Fruit fly (Drosophila melanogaster) whole organism, embryonic: ENCODE results near the gene PH4alphaNE3.

Experiments used
- Aef1 ChIP-seq: fragments of 200-800 bp; sonication (Bioruptor generic); IDR thresholded peaks from 3 replicates; pipeline ENCODE4 v1.3.6; 2022; ENCODE audit warnings: missing biosample characterization, missing genetic modification characterization
- Antp ChIP-seq: fragments of 200-800 bp; sonication (Bioruptor generic); optimal IDR thresholded peaks from 3 replicates; lab custom pipeline; 2016; ENCODE audit warnings: missing biosample characterization, missing genetic modification characterization
- Asciz ChIP-seq: fragments of 200-800 bp; sonication (Bioruptor generic); optimal IDR thresholded peaks from 2 replicates; lab custom pipeline; 2017; ENCODE audit warnings: missing biosample characterization, mild to moderate bottlenecking, missing genetic modification characterization, missing genetic modification reagents
- BtbVII ChIP-seq: fragments of 200-800 bp; sonication (Bioruptor generic); optimal IDR thresholded peaks from 3 replicates; lab custom pipeline; 2017; ENCODE audit warnings: missing biosample characterization, mild to moderate bottlenecking, missing genetic modification characterization
- CG10209 ChIP-seq: fragments of 200-800 bp; sonication (Bioruptor generic); optimal IDR thresholded peaks from 3 replicates; lab custom pipeline; 2017; ENCODE audit warnings: missing biosample characterization, mild to moderate bottlenecking, missing genetic modification characterization, missing genetic modification reagents
- CG10565 ChIP-seq: fragments of 200-800 bp; sonication (Bioruptor generic); optimal IDR thresholded peaks from 3 replicates; lab custom pipeline; 2016; ENCODE audit warnings: missing biosample characterization, mild to moderate bottlenecking, missing genetic modification characterization
- CG12391 ChIP-seq: fragments of 200-800 bp; sonication (Bioruptor generic); optimal IDR thresholded peaks from 3 replicates; lab custom pipeline; 2018; ENCODE audit warnings: missing biosample characterization, mild to moderate bottlenecking, missing genetic modification characterization, moderate library complexity
- CG12744 ChIP-seq: fragments of 200-800 bp; sonication (Bioruptor generic); optimal IDR thresholded peaks from 2 replicates; lab custom pipeline; 2016; ENCODE audit warnings: missing biosample characterization, missing genetic modification characterization
- CG14667 ChIP-seq: fragments of 200-800 bp; sonication (Bioruptor generic); IDR thresholded peaks from 2 replicates; pipeline ENCODE4 v1.3.6; 2022; ENCODE audit warnings: missing biosample characterization, missing genetic modification characterization
- CG17361 ChIP-seq: fragments of 200-800 bp; sonication (Bioruptor generic); IDR thresholded peaks from 3 replicates; pipeline ENCODE4 v1.3.6; 2022; ENCODE audit warnings: missing biosample characterization, missing genetic modification characterization
- CG18599 ChIP-seq: fragments of 200-800 bp; sonication (Bioruptor generic); optimal IDR thresholded peaks from 3 replicates; lab custom pipeline; 2017; ENCODE audit warnings: missing biosample characterization, missing genetic modification characterization, mild to moderate bottlenecking, moderate library complexity, missing genetic modification reagents
- CG33557 ChIP-seq: fragments of 200-800 bp; sonication (Bioruptor generic); optimal IDR thresholded peaks from 2 replicates; lab custom pipeline; 2019; ENCODE audit warnings: missing biosample characterization, mild to moderate bottlenecking, missing genetic modification characterization, moderate library complexity
- CG6272 ChIP-seq: fragments of 200-800 bp; sonication (Bioruptor generic); IDR thresholded peaks from 2 replicates; pipeline ENCODE4 v1.3.6; 2022; ENCODE audit warnings: missing biosample characterization, missing genetic modification characterization
- CG6654 ChIP-seq: fragments of 200-800 bp; sonication (Bioruptor generic); optimal IDR thresholded peaks from 2 replicates; lab custom pipeline; 2017; ENCODE audit warnings: missing biosample characterization, mild to moderate bottlenecking, missing genetic modification characterization
- CG6765 ChIP-seq: fragments of 200-800 bp; sonication (Bioruptor generic); optimal IDR thresholded peaks from 3 replicates; lab custom pipeline; 2017; ENCODE audit warnings: missing biosample characterization, mild to moderate bottlenecking, missing genetic modification characterization
- CG6813 ChIP-seq: fragments of 200-800 bp; sonication (Bioruptor generic); optimal IDR thresholded peaks from 2 replicates; lab custom pipeline; 2017; ENCODE audit warnings: missing biosample characterization, missing genetic modification characterization, mild to moderate bottlenecking, moderate library complexity, missing genetic modification reagents
- Deaf1 ChIP-seq: fragments of 200-800 bp; optimal IDR thresholded peaks from 3 replicates; lab custom pipeline; 2019; ENCODE audit warnings: missing biosample characterization, mild to moderate bottlenecking, missing genetic modification characterization, moderate library complexity
- E2f1 ChIP-seq: fragments of 200-800 bp; sonication (Bioruptor generic); IDR thresholded peaks from 2 replicates; pipeline ENCODE4 v1.3.6; 2022; ENCODE audit warnings: missing biosample characterization, missing genetic modification characterization
- Eip74EF ChIP-seq, 2 experiments: fragments of 200-800 bp in 1 of 2; fragments of >200 bp in 1 of 2; sonication (Bioruptor generic) in 1 of 2; optimal IDR thresholded peaks; 2 replicates each; lab custom pipeline; 2017 to 2019; ENCODE audit warnings: missing biosample characterization in 2 of 2, missing genetic modification characterization in 2 of 2, mild to moderate bottlenecking in 1 of 2, moderate library complexity in 1 of 2
- HLH4C ChIP-seq: fragments of 200-800 bp; sonication (Bioruptor generic); IDR thresholded peaks from 3 replicates; pipeline ENCODE4 v1.3.6; 2022; ENCODE audit warnings: missing biosample characterization, missing genetic modification characterization; ENCODE audit not compliant: partially characterized antibody
- Hmx ChIP-seq: fragments of 200-800 bp; sonication (Bioruptor generic); optimal IDR thresholded peaks from 2 replicates; lab custom pipeline; 2016; ENCODE audit warnings: missing biosample characterization, missing genetic modification characterization
- MBD-R2 ChIP-seq: fragments of 200-800 bp; sonication (Bioruptor generic); IDR thresholded peaks from 2 replicates; pipeline ENCODE4 v1.3.6; 2022; ENCODE audit warnings: missing biosample characterization, missing genetic modification characterization
- NfI ChIP-seq: fragments of 200-800 bp; sonication (Bioruptor generic); optimal IDR thresholded peaks from 3 replicates; lab custom pipeline; 2018; ENCODE audit warnings: missing biosample characterization, mild to moderate bottlenecking, missing genetic modification characterization, moderate library complexity
- Ptx1 ChIP-seq: fragments of 200-800 bp; sonication (Bioruptor generic); IDR thresholded peaks from 2 replicates; pipeline ENCODE4 v1.3.6; 2022; ENCODE audit warnings: missing biosample characterization, missing genetic modification characterization
- Ravus ChIP-seq: fragments of 200-800 bp; sonication (Bioruptor generic); IDR thresholded peaks from 2 replicates; pipeline ENCODE4 v1.3.6; 2022; ENCODE audit warnings: missing biosample characterization, missing genetic modification characterization
- Usf ChIP-seq: fragments of 200-800 bp; sonication (Bioruptor generic); optimal IDR thresholded peaks from 2 replicates; lab custom pipeline; 2017; ENCODE audit warnings: missing genotype, missing biosample characterization, missing genetic modification characterization
- YL-1 ChIP-seq: fragments of 200-800 bp; sonication (Bioruptor generic); optimal IDR thresholded peaks from 3 replicates; lab custom pipeline; 2017; ENCODE audit warnings: missing biosample characterization, mild to moderate bottlenecking, missing genetic modification characterization
- ash1 ChIP-seq: fragments of 200-800 bp; sonication (Bioruptor generic); optimal IDR thresholded peaks from 2 replicates; lab custom pipeline; 2018; ENCODE audit warnings: missing biosample characterization, mild to moderate bottlenecking, missing genetic modification characterization
- br ChIP-seq: fragments of >200 bp; optimal IDR thresholded peaks from 2 replicates; lab custom pipeline; 2017
- bsh ChIP-seq, 2 experiments: fragments of 200-800 bp; sonication (Bioruptor generic); optimal IDR thresholded peaks; 2 replicates each; lab custom pipeline; 2017 to 2018; ENCODE audit warnings: mild to moderate bottlenecking in 2 of 2, missing biosample characterization in 2 of 2, missing genetic modification characterization in 2 of 2, moderate library complexity in 1 of 2
- cas ChIP-seq: fragments of 200-800 bp; sonication (Bioruptor generic); IDR thresholded peaks from 2 replicates; pipeline ENCODE4 v1.3.6; 2022; ENCODE audit warnings: missing biosample characterization, missing genetic modification characterization
- crp ChIP-seq, 2 experiments: fragments of 200-800 bp; sonication (Bioruptor generic); optimal IDR thresholded peaks; 2 replicates in 1 of 2; 3 replicates in 1 of 2; lab custom pipeline; 2017; ENCODE audit warnings: missing biosample characterization in 2 of 2, missing genetic modification characterization in 2 of 2, mild to moderate bottlenecking in 1 of 2, moderate library complexity in 1 of 2
- da ChIP-seq: fragments of 200-800 bp; sonication (Bioruptor generic); optimal IDR thresholded peaks from 2 replicates; lab custom pipeline; 2016; ENCODE audit warnings: missing biosample characterization, missing genetic modification characterization
- esg ChIP-seq: fragments of 200-800 bp; sonication (Bioruptor generic); conservative IDR thresholded peaks from 2 replicates; pipeline ENCODE4 v1.3.6; 2022; ENCODE audit warnings: missing biosample characterization, missing genetic modification characterization
- fu2 ChIP-seq: fragments of 200-800 bp; sonication (Bioruptor generic); optimal IDR thresholded peaks from 2 replicates; lab custom pipeline; 2016; ENCODE audit warnings: missing biosample characterization, missing genetic modification characterization
- gcm ChIP-seq: fragments of 200-800 bp; sonication (Bioruptor generic); optimal IDR thresholded peaks from 2 replicates; lab custom pipeline; 2019; ENCODE audit warnings: missing biosample characterization, mild to moderate bottlenecking, missing genetic modification characterization, moderate library complexity
- jigr1 ChIP-seq: fragments of 200-800 bp; sonication (Bioruptor generic); IDR thresholded peaks from 3 replicates; pipeline ENCODE4 v1.3.6; 2022; ENCODE audit warnings: missing biosample characterization, missing genetic modification characterization
- lab ChIP-seq: fragments of 200-800 bp; sonication (Bioruptor generic); optimal IDR thresholded peaks from 3 replicates; lab custom pipeline; 2017; ENCODE audit warnings: missing biosample characterization, missing genetic modification characterization, mild to moderate bottlenecking, moderate library complexity, missing genetic modification reagents
- lola ChIP-seq, 3 experiments: fragments of >200 bp in 2 of 3; fragments of 200-800 bp in 1 of 3; sonication (Bioruptor generic) in 1 of 3; optimal IDR thresholded peaks; 2 replicates each; lab custom pipeline; 2017 to 2019; ENCODE audit warnings: missing biosample characterization in 3 of 3, missing genetic modification characterization in 3 of 3, mild to moderate bottlenecking in 1 of 3, moderate library complexity in 1 of 3
- oc ChIP-seq: fragments of 200-800 bp; sonication (Bioruptor generic); optimal IDR thresholded peaks from 2 replicates; lab custom pipeline; 2018; ENCODE audit warnings: missing biosample characterization, mild to moderate bottlenecking, missing genetic modification characterization, moderate library complexity
- org-1 ChIP-seq: fragments of 200-800 bp; sonication (Bioruptor generic); optimal IDR thresholded peaks from 2 replicates; lab custom pipeline; 2017; ENCODE audit warnings: missing biosample characterization, missing genetic modification characterization
- pfk ChIP-seq: fragments of 200-800 bp; sonication (Bioruptor generic); optimal IDR thresholded peaks from 2 replicates; lab custom pipeline; 2018; ENCODE audit warnings: missing biosample characterization, mild to moderate bottlenecking, missing genetic modification characterization, moderate library complexity
- sr ChIP-seq: fragments of 200-800 bp; sonication (Bioruptor generic); IDR thresholded peaks from 3 replicates; pipeline ENCODE4 v1.3.6; 2022; ENCODE audit warnings: missing biosample characterization, missing genetic modification characterization
- tin ChIP-seq: fragments of 200-800 bp; sonication (Bioruptor generic); optimal IDR thresholded peaks from 3 replicates; lab custom pipeline; 2016; ENCODE audit warnings: missing biosample characterization, missing genetic modification characterization
- tx ChIP-seq: fragments of 200-800 bp; sonication (Bioruptor generic); optimal IDR thresholded peaks from 2 replicates; lab custom pipeline; 2016; ENCODE audit warnings: missing biosample characterization, missing genetic modification characterization
- unpg ChIP-seq: fragments of 200-800 bp; sonication (Bioruptor generic); optimal IDR thresholded peaks from 3 replicates; lab custom pipeline; 2018; ENCODE audit warnings: missing biosample characterization, mild to moderate bottlenecking, missing genetic modification characterization, moderate library complexity
- vfl ChIP-seq: fragments of 200-800 bp; sonication (Bioruptor generic); optimal IDR thresholded peaks from 2 replicates; lab custom pipeline; 2016; ENCODE audit warnings: missing biosample characterization, missing genetic modification characterization
- z ChIP-seq: fragments of 200-800 bp; sonication (Bioruptor generic); IDR thresholded peaks from 3 replicates; pipeline ENCODE4 v1.3.6; 2022; ENCODE audit warnings: missing biosample characterization, missing genetic modification characterization

PH4alphaNE3 gene

DNA sequence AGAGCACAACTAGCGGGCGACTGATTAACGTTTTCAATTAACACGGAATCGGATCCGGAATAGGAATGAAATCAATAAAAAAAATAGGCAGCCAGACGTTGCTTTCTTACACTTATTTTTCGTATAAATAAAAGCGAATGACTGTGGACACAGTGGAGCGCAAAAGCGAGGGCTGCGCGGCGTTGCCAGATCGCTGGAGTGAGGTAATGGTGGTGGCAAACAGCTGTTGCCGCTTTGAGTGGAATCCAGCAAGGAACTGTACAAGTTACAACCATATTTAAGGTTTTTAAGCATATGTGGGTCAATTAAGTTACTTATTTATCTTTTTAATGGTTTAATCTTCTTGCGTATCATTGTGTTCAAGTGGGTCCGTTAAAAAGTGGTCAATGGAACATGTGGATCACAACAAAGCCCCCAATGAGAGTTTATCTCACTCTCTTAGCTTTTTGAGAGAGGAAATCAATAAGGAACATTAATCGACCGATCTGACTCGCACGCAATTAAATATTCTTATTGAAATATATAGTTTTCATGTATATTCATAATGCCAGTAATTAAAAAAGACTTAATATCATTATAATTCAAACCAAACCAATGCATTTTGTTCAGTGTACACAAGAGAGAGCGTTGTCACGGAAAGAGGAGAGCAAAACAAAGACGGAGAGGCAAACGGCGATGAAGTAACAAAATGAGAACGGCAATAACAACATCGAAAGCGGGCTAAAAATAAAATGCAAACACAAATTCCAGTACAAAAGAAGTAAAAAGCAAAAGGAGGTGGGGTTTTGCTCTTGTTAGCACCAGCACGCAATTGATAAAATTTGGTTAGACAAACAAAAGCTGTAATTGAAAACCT, 3.6 kb upstream of the PH4alphaNE3 start (continued):
- TF ChIP-seq CG12391 (tag; lab: Kevin White, UChicago), result peak; percentile 92
- TF ChIP-seq crp (GFP tag; optimal IDR thresholded peaks at IDR 0.05; lab: Kevin White, UChicago), result peak; percentile 6 to 85
- peak; percentile 88 for TF ChIP-seq org-1
- peak; percentile 94 for TF ChIP-seq CG18599 (GFP tag; lab: Kevin White, UChicago)
- peak; percentile 68; the same call in 1 of the 2 replicates for TF ChIP-seq MBD-R2 (GFP tag; lab: Robert Waterston, UW)
- peak; percentile 72 for TF ChIP-seq Antp
- TF ChIP-seq CG10209 (GFP tag; lab: Kevin White, UChicago), result peak; percentile 87
- TF ChIP-seq Hmx, result peak; percentile 79
- peak; percentile 88 for TF ChIP-seq BtbVII
- peak; percentile 91 for TF ChIP-seq tin (GFP tag; lab: Kevin White, UChicago)
- peak; percentile 89 for TF ChIP-seq CG12744
- peak; percentile 91 for TF ChIP-seq Ptx1 (GFP tag; lab: Robert Waterston, UW)
- no peak for TF ChIP-seq HLH4C (GFP tag; lab: Robert Waterston, UW)
- peak; percentile 89 for TF ChIP-seq CG6765 (GFP tag; lab: Kevin White, UChicago)
- peak; percentile 93 for TF ChIP-seq z (GFP tag; lab: Robert Waterston, UW)
- TF ChIP-seq tx (GFP tag; lab: Kevin White, UChicago), result peak; percentile 84
- TF ChIP-seq CG10565 (GFP tag; lab: Kevin White, UChicago), result no peak
- TF ChIP-seq YL-1, result peak; percentile 20
- peak; percentile 89 for TF ChIP-seq CG17361 (GFP tag; lab: Robert Waterston, UW)
- no peak for TF ChIP-seq pfk
- TF ChIP-seq Ravus (GFP tag; lab: Robert Waterston, UW), result peak; percentile 70
- no peak for TF ChIP-seq br
- TF ChIP-seq Aef1 (GFP tag; lab: Robert Waterston, UW), result peak; percentile 88
- peak; percentile 81 for TF ChIP-seq CG6272 (GFP tag; lab: Robert Waterston, UW)
- peak; percentile 94 for TF ChIP-seq lab (GFP tag; lab: Kevin White, UChicago)
- peak; percentile 84 for TF ChIP-seq CG14667 (GFP tag; lab: Robert Waterston, UW)
- TF ChIP-seq Usf (GFP tag; lab: Kevin White, UChicago), result peak; percentile 69
- peak; percentile 86 for TF ChIP-seq oc (tag; lab: Kevin White, UChicago)
- TF ChIP-seq gcm (GFP tag; lab: Kevin White, UChicago), result peak; percentile 94
- peak; percentile 88 for TF ChIP-seq esg
- peak in 1 of 2 experiments; percentile 90 for TF ChIP-seq Eip74EF (GFP tag; optimal IDR thresholded peaks at IDR 0.05; lab: Kevin White, UChicago)
- peak; percentile 63 for TF ChIP-seq CG33557 (GFP tag; lab: Kevin White, UChicago)
- peak; percentile 73 for TF ChIP-seq ash1
- TF ChIP-seq cas (GFP tag; lab: Robert Waterston, UW), result peak; percentile 84
- TF ChIP-seq E2f1 (GFP tag; lab: Robert Waterston, UW), result peak; percentile 94
- TF ChIP-seq CG6813 (GFP tag; lab: Kevin White, UChicago), result peak; percentile 92
- TF ChIP-seq sr, result peak; percentile 81
- peak; percentile 78 for TF ChIP-seq vfl (GFP tag; lab: Kevin White, UChicago)
- TF ChIP-seq fu2, result peak; percentile 80
- peak; percentile 16 to 92 for TF ChIP-seq bsh (GFP tag; optimal IDR thresholded peaks at IDR 0.05; lab: Kevin White, UChicago)
- TF ChIP-seq NfI (GFP tag; lab: Kevin White, UChicago), result peak; percentile 89
- TF ChIP-seq da (GFP tag; lab: Kevin White, UChicago), result peak; percentile 60
- TF ChIP-seq Deaf1, result peak; percentile 67
- peak; percentile 76 for TF ChIP-seq CG6654 (GFP tag; lab: Kevin White, UChicago)
- peak; percentile 95 for TF ChIP-seq unpg (GFP tag; lab: Kevin White, UChicago)
- peak; percentile 86 for TF ChIP-seq Asciz (GFP tag; lab: Kevin White, UChicago)
- TF ChIP-seq lola (GFP tag; optimal IDR thresholded peaks at IDR 0.05; lab: Kevin White, UChicago), result peak in 1 of 3 experiments; percentile 83
- TF ChIP-seq jigr1 (GFP tag; lab: Robert Waterston, UW), result 0 out of 3 replicates have a peak, but pooled peaks have one; percentile 29
